Fruit fly (Drosophila melanogaster): ENCODE data around the gene smp-30.

The smp-30 gene

DNA sequence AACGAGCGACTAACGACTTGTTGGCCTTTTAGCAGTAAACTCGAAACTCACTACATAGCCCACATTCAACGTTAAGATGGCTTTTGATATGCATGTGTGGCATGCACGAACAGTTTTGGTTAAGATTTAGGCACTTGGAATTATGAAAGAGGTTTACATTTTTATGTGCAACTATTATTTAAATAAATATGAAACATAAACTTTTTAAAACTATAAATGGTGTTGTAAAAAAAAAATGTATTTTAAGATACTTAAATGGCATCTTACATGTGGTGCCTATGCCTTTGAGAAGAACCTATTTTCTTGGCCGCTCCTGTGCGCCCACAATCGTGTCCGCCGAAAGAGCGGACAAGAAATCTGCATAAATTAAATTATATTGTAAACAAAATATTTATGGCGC is 44.7 kb downstream of the smp-30 start (continued):
- TF ChIP-seq ind (GFP tag; optimal IDR thresholded peaks at IDR 0.05) (no peak), CG14441 (GFP tag; IDR thresholded peaks at IDR 0.05) (0 out of 2 replicates have a peak, but pooled peaks have one; percentile 8), grn (GFP tag; optimal IDR thresholded peaks at IDR 0.05) (no peak), CG17361 (GFP tag; IDR thresholded peaks at IDR 0.05) (no peak), Atf-2 (GFP tag; optimal IDR thresholded peaks at IDR 0.05) (no peak), CG6854 (GFP tag; optimal IDR thresholded peaks at IDR 0.05) (no peak), Atf3 (GFP tag; optimal IDR thresholded peaks at IDR 0.05) (no peak), CG3281 (GFP tag; optimal IDR thresholded peaks at IDR 0.05) (peak; percentile 37), CG8089 (GFP tag; optimal IDR thresholded peaks at IDR 0.05) (no peak), CG4820 (GFP tag; optimal IDR thresholded peaks at IDR 0.05) (no peak), dan (GFP tag; IDR thresholded peaks at IDR 0.05) (no peak), scrt (GFP tag; optimal IDR thresholded peaks at IDR 0.05) (no peak), CG13424 (tag; optimal IDR thresholded peaks at IDR 0.05) (peak; percentile 5), CG1602 (GFP tag; optimal IDR thresholded peaks at IDR 0.05) (no peak), CG6254 (GFP tag; optimal IDR thresholded peaks at IDR 0.05) (no peak), lmd (GFP tag; IDR thresholded peaks at IDR 0.05) (0 out of 2 replicates have a peak, but pooled peaks have one; percentile 7), hth (optimal IDR thresholded peaks at IDR 0.05) (no peak), Antp (GFP tag; optimal IDR thresholded peaks at IDR 0.05) (no peak), salm (tag; optimal IDR thresholded peaks at IDR 0.05) (no peak), ro (GFP tag; IDR thresholded peaks at IDR 0.05) (no peak), gsb (GFP tag; IDR thresholded peaks at IDR 0.05) (no peak), fd64A (GFP tag; optimal IDR thresholded peaks at IDR 0.05) (no peak), CG32767 (GFP tag; IDR thresholded peaks at IDR 0.05) (no peak), mld (GFP tag; IDR thresholded peaks at IDR 0.05; ENCODE audit: partially characterized antibody) (no peak), klu (GFP tag; IDR thresholded peaks at IDR 0.05) (no peak), CG12236 (GFP tag; optimal IDR thresholded peaks at IDR 0.05) (no peak), Gug (GFP tag; IDR thresholded peaks at IDR 0.05) (no peak), Eip74EF (GFP tag; optimal IDR thresholded peaks at IDR 0.05) (peak in 1 of 2 experiments; percentile 23), cg (GFP tag; optimal IDR thresholded peaks at IDR 0.05) (no peak), lov (optimal IDR thresholded peaks at IDR 0.05) (no peak), lov (GFP tag; IDR thresholded peaks at IDR 0.05) (no peak), Hr3 (GFP tag; optimal IDR thresholded peaks at IDR 0.05) (no peak), zfh1 (GFP tag; IDR thresholded peaks at IDR 0.05) (0 out of 3 replicates have a peak, but pooled peaks have one; percentile 42), zfh2 (GFP tag; optimal IDR thresholded peaks at IDR 0.05) (no peak), exex (tag; optimal IDR thresholded peaks at IDR 0.05) (no peak), CG4707 (GFP tag; optimal IDR thresholded peaks at IDR 0.05) (no peak), CG6791 (GFP tag; IDR thresholded peaks at IDR 0.05; ENCODE audit: partially characterized antibody) (no peak), Nf-YC (tag; optimal IDR thresholded peaks at IDR 0.05) (no peak), CG4404 (GFP tag; IDR thresholded peaks at IDR 0.05) (no peak), CG7745 (tag; optimal IDR thresholded peaks at IDR 0.05) (no peak), CG1792 (GFP tag; optimal IDR thresholded peaks at IDR 0.05) (no peak), CG3995 (GFP tag; optimal IDR thresholded peaks at IDR 0.05) (no peak), jing (GFP tag; optimal IDR thresholded peaks at IDR 0.05) (no peak), stc (GFP tag; IDR thresholded peaks at IDR 0.05) (peak; percentile 26), onecut (GFP tag; IDR thresholded peaks at IDR 0.05) (no peak), gce (GFP tag; IDR thresholded peaks at IDR 0.05) (no peak), Deaf1 (tag; optimal IDR thresholded peaks at IDR 0.05) (no peak), jumu (GFP tag; optimal IDR thresholded peaks at IDR 0.05) (no peak), CG16815 (GFP tag; optimal IDR thresholded peaks at IDR 0.05) (no peak), Ptx1 (GFP tag; IDR thresholded peaks at IDR 0.05) (no peak; the same call in 1 of the 2 replicates), Myb (GFP tag; optimal IDR thresholded peaks at IDR 0.05) (no peak), CG17568 (GFP tag; optimal IDR thresholded peaks at IDR 0.05) (no peak), pzg (GFP tag; optimal IDR thresholded peaks at IDR 0.05) (no peak)

All from whole organism, embryonic.